Worm (Caenorhabditis elegans) whole organism, midembryonic: Measurements from ENCODE around the gene E04D5.4.

ENCODE experiments used
- T22C8.4 ChIP-seq: fragments of 200-800 bp; sonication (Bioruptor generic); IDR thresholded peaks from 2 replicates; pipeline ENCODE4 v1.3.6; 2022; ENCODE audit warnings: missing genetic modification characterization, missing compliant biosample characterization
- cog-1 ChIP-seq: sonication (generic microtip); optimal IDR thresholded peaks from 2 replicates; lab custom pipeline; 2016; ENCODE audit warnings: missing genetic modification characterization, missing compliant biosample characterization
- flt-1 ChIP-seq: fragments of 200-800 bp; sonication (Bioruptor generic); IDR thresholded peaks from 2 replicates; pipeline ENCODE4 v1.3.6; 2022; ENCODE audit warnings: missing genetic modification characterization, missing compliant biosample characterization
- klf-2 ChIP-seq: fragments of 200-800 bp; sonication (Bioruptor generic); conservative IDR thresholded peaks from 2 replicates; pipeline ENCODE4 v1.3.6; 2022; ENCODE audit warnings: missing genetic modification reagents, missing genetic modification characterization, missing compliant biosample characterization
- med-1 ChIP-seq: sonication (generic microtip); optimal IDR thresholded peaks from 2 replicates; lab custom pipeline; 2017; ENCODE audit warnings: missing genetic modification characterization, mild to moderate bottlenecking, missing compliant biosample characterization, antibody characterized with exemption, missing genetic modification reagents; ENCODE audit not compliant: insufficient read depth
- ref-1 ChIP-seq: fragments of 200-800 bp; sonication (Bioruptor generic); conservative IDR thresholded peaks from 2 replicates; pipeline ENCODE4 v1.3.6; 2022; ENCODE audit warnings: missing genetic modification reagents, missing genetic modification characterization, missing compliant biosample characterization
- tab-1 ChIP-seq: fragments of 200-800 bp; sonication (Bioruptor generic); IDR thresholded peaks from 2 replicates; pipeline ENCODE4 v1.3.6; 2022; ENCODE audit warnings: missing genetic modification characterization, missing compliant biosample characterization
- ztf-23 ChIP-seq: fragments of 200-800 bp; sonication (Bioruptor generic); IDR thresholded peaks from 2 replicates; pipeline ENCODE4 v1.3.6; 2022; ENCODE audit warnings: missing genetic modification reagents, missing genetic modification characterization, missing compliant biosample characterization
- ztf-29 ChIP-seq: fragments of 200-800 bp; sonication (Bioruptor generic); IDR thresholded peaks from 2 replicates; pipeline ENCODE4 v1.3.6; 2022; ENCODE audit warnings: missing genetic modification reagents, missing genetic modification characterization, missing compliant biosample characterization

Gene E04D5.4

ce11 chrII:10450335-10450734, 10.3 kb downstream of the E04D5.4 start:
- no peak for TF ChIP-seq klf-2 (GFP tag; lab: Robert Waterston, UW)
- no peak for TF ChIP-seq tab-1 (GFP tag; lab: Robert Waterston, UW)
- no peak for TF ChIP-seq ref-1 (GFP tag; lab: Robert Waterston, UW)
- TF ChIP-seq ztf-23 (GFP tag; lab: Robert Waterston, UW): no peak
- no peak for TF ChIP-seq flt-1 (GFP tag; lab: Robert Waterston, UW)
- TF ChIP-seq ztf-29 (GFP tag; lab: Robert Waterston, UW): no peak
- TF ChIP-seq med-1 (GFP tag; lab: Kevin White, UChicago): no peak
- no peak for TF ChIP-seq cog-1
- no peak for TF ChIP-seq T22C8.4

- no peak for TF ChIP-seq flt-1 (GFP tag; lab: Robert Waterston, UW)
- TF ChIP-seq klf-2 (GFP tag; lab: Robert Waterston, UW): no peak
- no peak for TF ChIP-seq T22C8.4
- TF ChIP-seq ref-1 (GFP tag; lab: Robert Waterston, UW): no peak
- TF ChIP-seq med-1 (GFP tag; lab: Kevin White, UChicago): no peak
- no peak for TF ChIP-seq tab-1 (GFP tag; lab: Robert Waterston, UW)
- TF ChIP-seq ztf-23 (GFP tag; lab: Robert Waterston, UW): no peak
- TF ChIP-seq ztf-29 (GFP tag; lab: Robert Waterston, UW): no peak
- TF ChIP-seq cog-1: no peak
Observed at ce11 chrII:10452620-10453019, 12.5 kb downstream of the E04D5.4 start, which contains the start of gene ZK673.4. Gene ZK673.4, plus strand, starts transcription at chrII:10452920.

ce11 chrII:10456979-10457378, 16.9 kb downstream of the E04D5.4 start, which contains the start of gene ZK673.11:
Gene ZK673.11, plus strand, starts transcription at chrII:10457279.
- no peak for TF ChIP-seq cog-1
- no peak for TF ChIP-seq flt-1 (GFP tag; lab: Robert Waterston, UW)
- TF ChIP-seq T22C8.4: no peak
- TF ChIP-seq ref-1 (GFP tag; lab: Robert Waterston, UW): no peak
- no peak for TF ChIP-seq klf-2 (GFP tag; lab: Robert Waterston, UW)
- TF ChIP-seq ztf-29 (GFP tag; lab: Robert Waterston, UW): no peak
- TF ChIP-seq ztf-23 (GFP tag; lab: Robert Waterston, UW): no peak
- no peak for TF ChIP-seq med-1 (GFP tag; lab: Kevin White, UChicago)
- TF ChIP-seq tab-1 (GFP tag; lab: Robert Waterston, UW): no peak

ce11 chrII:10461207-10461606, 21.1 kb downstream of the E04D5.4 start, which contains the start of gene ZK673.5:
Gene ZK673.5, plus strand, starts transcription at chrII:10461507.
- TF ChIP-seq ztf-23 (GFP tag; lab: Robert Waterston, UW) (no peak), ref-1 (GFP tag; lab: Robert Waterston, UW) (no peak), cog-1 (no peak), med-1 (GFP tag; lab: Kevin White, UChicago) (no peak), tab-1 (GFP tag; lab: Robert Waterston, UW) (no peak), T22C8.4 (no peak)

ce11 chrII:10464230-10464920, 24.3 kb downstream of the E04D5.4 start, which contains the start of the genes ZK673.6 and sdz-37:
Gene ZK673.6, minus strand, starts transcription at chrII:10464330.
Gene sdz-37, plus strand, starts transcription at chrII:10464870.
- no peak for TF ChIP-seq tab-1 (GFP tag; lab: Robert Waterston, UW)
- TF ChIP-seq klf-2 (GFP tag; lab: Robert Waterston, UW): no peak
- no peak for TF ChIP-seq ref-1 (GFP tag; lab: Robert Waterston, UW)
- TF ChIP-seq T22C8.4: no peak
- TF ChIP-seq ztf-29 (GFP tag; lab: Robert Waterston, UW): no peak
- no peak for TF ChIP-seq flt-1 (GFP tag; lab: Robert Waterston, UW)
- TF ChIP-seq ztf-23 (GFP tag; lab: Robert Waterston, UW): no peak
- no peak for TF ChIP-seq med-1 (GFP tag; lab: Kevin White, UChicago)
- TF ChIP-seq cog-1: no peak

ce11 chrII:10466552-10466951, 26.5 kb downstream of the E04D5.4 start, which contains the start of gene tnc-2:
Gene tnc-2, plus strand, starts transcription at chrII:10466852.
- TF ChIP-seq T22C8.4 (no peak), ref-1 (GFP tag; lab: Robert Waterston, UW) (no peak), med-1 (GFP tag; lab: Kevin White, UChicago) (no peak), tab-1 (GFP tag; lab: Robert Waterston, UW) (no peak), klf-2 (GFP tag; lab: Robert Waterston, UW) (no peak), flt-1 (GFP tag; lab: Robert Waterston, UW) (no peak), ztf-23 (GFP tag; lab: Robert Waterston, UW) (no peak), ztf-29 (GFP tag; lab: Robert Waterston, UW) (no peak)

- TF ChIP-seq ztf-29 (GFP tag; lab: Robert Waterston, UW) (no peak), ztf-23 (GFP tag; lab: Robert Waterston, UW) (no peak), klf-2 (GFP tag; lab: Robert Waterston, UW) (no peak), flt-1 (GFP tag; lab: Robert Waterston, UW) (no peak), ref-1 (GFP tag; lab: Robert Waterston, UW) (no peak), cog-1 (no peak), T22C8.4 (no peak), med-1 (GFP tag; lab: Kevin White, UChicago) (no peak), tab-1 (GFP tag; lab: Robert Waterston, UW) (no peak)
Observed at ce11 chrII:10470159-10470558, 30.1 kb downstream of the E04D5.4 start, which contains the start of gene clec-143. Gene clec-143, minus strand, starts transcription at chrII:10470297.

ce11 chrII:10471247-10471646, 31.2 kb downstream of the E04D5.4 start, which contains the start of gene ZK666.1:
Gene ZK666.1, minus strand, starts transcription at chrII:10471347.
- TF ChIP-seq ref-1 (GFP tag; lab: Robert Waterston, UW): no peak
- TF ChIP-seq klf-2 (GFP tag; lab: Robert Waterston, UW): no peak
- TF ChIP-seq T22C8.4: no peak

- TF ChIP-seq cog-1: no peak
- TF ChIP-seq ztf-23 (GFP tag; lab: Robert Waterston, UW): no peak
- no peak for TF ChIP-seq T22C8.4
- no peak for TF ChIP-seq med-1 (GFP tag; lab: Kevin White, UChicago)
- no peak for TF ChIP-seq tab-1 (GFP tag; lab: Robert Waterston, UW)
Observed at ce11 chrII:10471790-10472189, 31.7 kb downstream of the E04D5.4 start, which contains the start of gene ZK666.2. Gene ZK666.2, minus strand, starts transcription at chrII:10471890.
